Worm (Caenorhabditis elegans) whole organism, L4 larva: ENCODE results near the gene F52G3.1.

Source experiments
- aly-2 ChIP-seq: sonication (generic microtip); optimal IDR thresholded peaks from 2 replicates; lab custom pipeline; 2018; ENCODE audit warnings: missing biosample characterization, missing genetic modification characterization
- ces-1 ChIP-seq: fragments of 150-350 bp; sonication (generic microtip); optimal IDR thresholded peaks from 4 replicates; lab custom pipeline; 2014; ENCODE audit warnings: missing biosample characterization, missing genetic modification reagents, missing genetic modification characterization
- hmg-1.1 ChIP-seq: fragments of 200-800 bp; sonication (Bioruptor generic); IDR thresholded peaks from 2 replicates; pipeline ENCODE4 v1.3.6; 2022; ENCODE audit warnings: missing genetic modification reagents, missing genetic modification characterization, missing compliant biosample characterization
- lsy-2 ChIP-seq, 2 experiments: fragments of 150-350 bp in 1 of 2; sonication (generic microtip) in 1 of 2; optimal IDR thresholded peaks; 2 replicates each; lab custom pipeline; 2014 to 2017; ENCODE audit warnings: missing biosample characterization in 2 of 2, missing genetic modification characterization in 2 of 2
- mdl-1 ChIP-seq, 2 experiments: fragments of 150-350 bp in 1 of 2; sonication (generic microtip) in 1 of 2; optimal IDR thresholded peaks; 2 replicates each; lab custom pipeline; 2014 to 2017; ENCODE audit warnings: missing biosample characterization in 2 of 2, missing genetic modification characterization in 2 of 2
- nhr-237 ChIP-seq: sonication (generic microtip); optimal IDR thresholded peaks from 2 replicates; lab custom pipeline; 2017; ENCODE audit warnings: missing biosample characterization, missing genetic modification characterization
- pqm-1 ChIP-seq: sonication (generic microtip); optimal IDR thresholded peaks from 2 replicates; lab custom pipeline; 2017; ENCODE audit warnings: missing biosample characterization, missing genetic modification characterization
- skn-1 ChIP-seq: fragments of 150-350 bp; optimal IDR thresholded peaks from 2 replicates; lab custom pipeline; 2014; ENCODE audit warnings: missing biosample characterization, missing genetic modification characterization

DNA sequence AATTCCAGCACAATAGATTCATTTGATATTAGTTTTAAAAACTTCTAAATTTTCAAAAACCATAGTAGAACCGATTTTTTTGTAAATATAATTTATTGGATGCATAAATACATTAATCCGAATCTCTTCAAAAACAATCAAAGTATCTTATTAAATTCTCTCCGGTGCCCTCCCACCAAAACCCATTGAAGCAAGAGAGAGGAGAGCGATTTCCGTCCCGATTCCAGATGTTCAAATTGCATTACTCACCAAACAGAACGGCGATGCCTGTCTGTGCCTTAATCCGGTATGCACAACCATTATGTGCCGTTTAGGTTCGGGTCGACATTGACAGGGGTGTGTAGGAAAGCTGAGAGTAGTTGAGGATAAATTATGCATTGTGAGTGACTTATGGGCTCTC, 3.3 kb upstream of the F52G3.1 start:
- TF ChIP-seq ces-1 (no peak), hmg-1.1 (GFP tag; lab: Robert Waterston, UW) (no peak), aly-2 (tag; lab: Kevin White, UChicago) (no peak), skn-1 (tag; lab: Kevin White, UChicago) (no peak), pqm-1 (tag; lab: Kevin White, UChicago) (no peak), mdl-1 (tag; optimal IDR thresholded peaks at IDR 0.05; lab: Kevin White, UChicago) (no peak), lsy-2 (tag; optimal IDR thresholded peaks at IDR 0.05; lab: Kevin White, UChicago) (no peak), nhr-237 (tag; lab: Kevin White, UChicago) (no peak)
